Worm (Caenorhabditis elegans) whole organism, early embryonic: Measurements from ENCODE around the gene T03G11.10.

Experiments used
- B0310.2 ChIP-seq: sonication (generic microtip); optimal IDR thresholded peaks from 2 replicates; lab custom pipeline; 2016; ENCODE audit warnings: mild to moderate bottlenecking, missing genetic modification characterization, missing compliant biosample characterization
- aly-1 ChIP-seq: sonication (generic microtip); optimal IDR thresholded peaks from 2 replicates; lab custom pipeline; 2016; ENCODE audit warnings: missing genetic modification characterization, missing compliant biosample characterization
- ama-1 ChIP-seq: fragments of 150-350 bp; optimal IDR thresholded peaks from 2 replicates; lab custom pipeline; 2014
- ceh-36 ChIP-seq: sonication (generic microtip); optimal IDR thresholded peaks from 2 replicates; lab custom pipeline; 2016; ENCODE audit warnings: missing genetic modification characterization, inconsistent platforms, missing compliant biosample characterization
- ets-7 ChIP-seq: sonication (generic microtip); optimal IDR thresholded peaks from 2 replicates; lab custom pipeline; 2016; ENCODE audit warnings: missing genotype, missing genetic modification characterization, missing compliant biosample characterization
- flt-1 ChIP-seq: fragments of 200-800 bp; sonication (Bioruptor generic); IDR thresholded peaks from 2 replicates; pipeline ENCODE4 v1.3.6; 2022; ENCODE audit warnings: missing genetic modification characterization, missing compliant biosample characterization
- hmbx-1 ChIP-seq: sonication (generic microtip); optimal IDR thresholded peaks from 2 replicates; lab custom pipeline; 2016; ENCODE audit warnings: mild to moderate bottlenecking, missing genetic modification characterization, missing compliant biosample characterization
- hmg-4 ChIP-seq: fragments of 200-800 bp; sonication (Bioruptor generic); optimal IDR thresholded peaks from 2 replicates; lab custom pipeline; 2018; ENCODE audit warnings: mild to moderate bottlenecking, missing genetic modification characterization, missing compliant biosample characterization
- hnd-1 ChIP-seq: sonication (generic microtip); optimal IDR thresholded peaks from 2 replicates; lab custom pipeline; 2016; ENCODE audit warnings: missing genetic modification characterization, missing compliant biosample characterization
- scrt-1 ChIP-seq: fragments of 200-800 bp; sonication (Bioruptor generic); IDR thresholded peaks from 2 replicates; pipeline ENCODE4 v1.3.6; 2022; ENCODE audit warnings: missing genetic modification characterization, missing compliant biosample characterization
- sea-1 ChIP-seq: fragments of 200-800 bp; sonication (Bioruptor generic); conservative IDR thresholded peaks from 2 replicates; pipeline ENCODE4 v1.3.6; 2022; ENCODE audit warnings: missing genetic modification characterization, missing compliant biosample characterization
- tbx-37 ChIP-seq: fragments of 200-800 bp; sonication (Bioruptor generic); conservative IDR thresholded peaks from 2 replicates; pipeline ENCODE4 v1.3.6; 2022; ENCODE audit warnings: missing genetic modification reagents, missing genetic modification characterization, missing compliant biosample characterization
- tra-4 ChIP-seq: sonication (generic microtip); optimal IDR thresholded peaks from 2 replicates; lab custom pipeline; 2017; ENCODE audit warnings: missing genetic modification characterization, missing compliant biosample characterization

DNA sequence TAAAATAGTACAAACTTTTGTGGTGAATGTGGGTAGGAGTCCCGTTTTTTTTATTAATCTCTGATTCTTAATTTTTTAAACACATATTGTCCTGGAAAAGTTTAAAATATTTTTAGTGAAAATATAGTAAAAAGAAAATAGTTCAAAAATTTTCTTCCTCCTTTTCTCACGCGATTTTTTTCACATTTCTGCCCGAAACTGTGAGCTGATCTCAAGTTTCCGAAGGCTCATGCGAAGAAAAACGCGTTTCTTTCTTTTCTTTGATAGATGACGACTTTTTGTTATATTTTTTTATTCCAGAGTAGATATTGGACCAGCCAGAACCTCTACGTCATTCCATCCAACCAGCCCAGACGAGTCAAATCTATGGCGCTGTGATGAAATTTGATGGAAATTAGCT, 12.9 kb upstream of the T03G11.10 start, which contains the start of gene T03G11.9:
- no peak for TF ChIP-seq hmbx-1 (tag; lab: Kevin White, UChicago)
- no peak for TF ChIP-seq tra-4
- TF ChIP-seq ama-1 (lab: Kevin White, UChicago): no peak
- no peak for TF ChIP-seq sea-1 (GFP tag; lab: Robert Waterston, UW)
- no peak for TF ChIP-seq B0310.2 (tag; lab: Kevin White, UChicago)
- no peak for TF ChIP-seq flt-1 (GFP tag; lab: Robert Waterston, UW)
- TF ChIP-seq hnd-1 (tag; lab: Kevin White, UChicago): no peak
- no peak for TF ChIP-seq hmg-4
- no peak for TF ChIP-seq scrt-1 (GFP tag; lab: Robert Waterston, UW)
- no peak for TF ChIP-seq tbx-37 (GFP tag; lab: Robert Waterston, UW)
- no peak for TF ChIP-seq ceh-36 (tag; lab: Kevin White, UChicago)
- no peak for TF ChIP-seq aly-1 (tag; lab: Kevin White, UChicago)
- TF ChIP-seq ets-7 (tag; lab: Kevin White, UChicago): no peak
